Fruit fly (Drosophila melanogaster) whole organism, embryonic: ENCODE measurements around the gene Kaz-m1.

ENCODE experiments used
- B-H1 ChIP-seq: fragments of 200-800 bp; sonication (Bioruptor generic); IDR thresholded peaks from 3 replicates; pipeline ENCODE4 v1.3.6; 2022; ENCODE audit warnings: missing biosample characterization, missing genetic modification characterization
- CG10209 ChIP-seq: fragments of 200-800 bp; sonication (Bioruptor generic); optimal IDR thresholded peaks from 3 replicates; lab custom pipeline; 2017; ENCODE audit warnings: missing biosample characterization, mild to moderate bottlenecking, missing genetic modification characterization, missing genetic modification reagents
- CG11398 ChIP-seq: fragments of 200-800 bp; sonication (Bioruptor generic); optimal IDR thresholded peaks from 2 replicates; lab custom pipeline; 2016; ENCODE audit warnings: missing biosample characterization, missing genetic modification characterization
- CG11504 ChIP-seq: fragments of 200-800 bp; sonication (Bioruptor generic); optimal IDR thresholded peaks from 3 replicates; lab custom pipeline; 2019; ENCODE audit warnings: missing biosample characterization, mild to moderate bottlenecking, missing genetic modification characterization, moderate library complexity
- CG11560 ChIP-seq: fragments of 200-800 bp; sonication (Bioruptor generic); IDR thresholded peaks from 3 replicates; pipeline ENCODE4 v1.3.6; 2022; ENCODE audit warnings: missing biosample characterization, missing genetic modification characterization
- CG11723 ChIP-seq: fragments of 200-800 bp; sonication (Bioruptor generic); optimal IDR thresholded peaks from 2 replicates; lab custom pipeline; 2017; ENCODE audit warnings: missing biosample characterization, mild to moderate bottlenecking, missing genetic modification characterization
- CG12299 ChIP-seq: fragments of 200-800 bp; sonication (Bioruptor generic); optimal IDR thresholded peaks from 2 replicates; lab custom pipeline; 2018; ENCODE audit warnings: missing biosample characterization, mild to moderate bottlenecking, missing genetic modification characterization
- CG12769 ChIP-seq: fragments of 200-800 bp; sonication (Bioruptor generic); optimal IDR thresholded peaks from 2 replicates; lab custom pipeline; 2019; ENCODE audit warnings: missing biosample characterization, mild to moderate bottlenecking, missing genetic modification characterization, moderate library complexity
- CG13775 ChIP-seq: fragments of 200-800 bp; sonication (Bioruptor generic); optimal IDR thresholded peaks from 3 replicates; lab custom pipeline; 2017; ENCODE audit warnings: missing biosample characterization, mild to moderate bottlenecking, missing genetic modification characterization
- CG13894 ChIP-seq: fragments of 200-800 bp; sonication (Bioruptor generic); optimal IDR thresholded peaks from 3 replicates; lab custom pipeline; 2018; ENCODE audit warnings: missing biosample characterization, mild to moderate bottlenecking, missing genetic modification characterization, moderate library complexity
- CG15479 ChIP-seq: fragments of 200-800 bp; sonication (Bioruptor generic); optimal IDR thresholded peaks from 3 replicates; lab custom pipeline; 2019; ENCODE audit warnings: missing biosample characterization, mild to moderate bottlenecking, missing genetic modification characterization, moderate library complexity
- CG17186 ChIP-seq: fragments of 200-800 bp; sonication (Bioruptor generic); optimal IDR thresholded peaks from 3 replicates; lab custom pipeline; 2017; ENCODE audit warnings: missing biosample characterization, missing genetic modification reagents, missing genetic modification characterization
- CG17912 ChIP-seq: fragments of 200-800 bp; sonication (Bioruptor generic); optimal IDR thresholded peaks from 2 replicates; lab custom pipeline; 2018; ENCODE audit warnings: missing biosample characterization, mild to moderate bottlenecking, missing genetic modification characterization
- CG30431 ChIP-seq: fragments of 200-800 bp; sonication (Bioruptor generic); optimal IDR thresholded peaks from 2 replicates; lab custom pipeline; 2017; ENCODE audit warnings: missing biosample characterization, missing genetic modification characterization
- CG32532 ChIP-seq: fragments of 200-800 bp; sonication (Bioruptor generic); IDR thresholded peaks from 2 replicates; pipeline ENCODE4 v1.3.6; 2022; ENCODE audit warnings: missing biosample characterization, missing genetic modification characterization
- CG43689 ChIP-seq: fragments of 200-800 bp; sonication (Bioruptor generic); IDR thresholded peaks from 2 replicates; pipeline ENCODE4 v1.3.6; 2022; ENCODE audit warnings: missing biosample characterization, missing genetic modification characterization
- CG5245 ChIP-seq: fragments of 200-800 bp; sonication (Bioruptor generic); optimal IDR thresholded peaks from 3 replicates; lab custom pipeline; 2016; ENCODE audit warnings: missing biosample characterization, missing genetic modification characterization
- CG7372 ChIP-seq: fragments of 200-800 bp; sonication (Bioruptor generic); IDR thresholded peaks from 2 replicates; pipeline ENCODE4 v1.3.6; 2022; ENCODE audit warnings: missing biosample characterization, missing genetic modification characterization
- CG8290 ChIP-seq, 3 experiments: fragments of 200-800 bp; sonication (Bioruptor generic); optimal IDR thresholded peaks; 2 replicates each; lab custom pipeline; 2016 to 2019; ENCODE audit warnings: missing biosample characterization in 3 of 3, missing genetic modification characterization in 3 of 3, mild to moderate bottlenecking in 2 of 3, moderate library complexity in 1 of 3
- D ChIP-seq, 2 experiments: fragments of 200-800 bp in 1 of 2; fragments of >200 bp in 1 of 2; sonication (Bioruptor generic) in 1 of 2; optimal IDR thresholded peaks; 2 replicates in 1 of 2; 3 replicates in 1 of 2; lab custom pipeline; 2017; ENCODE audit warnings: mild to moderate bottlenecking in 1 of 2, missing biosample characterization in 1 of 2, missing genetic modification characterization in 1 of 2, missing genetic modification reagents in 1 of 2
- Deaf1 ChIP-seq: fragments of 200-800 bp; optimal IDR thresholded peaks from 3 replicates; lab custom pipeline; 2019; ENCODE audit warnings: missing biosample characterization, mild to moderate bottlenecking, missing genetic modification characterization, moderate library complexity
- GATAe ChIP-seq: fragments of 200-800 bp; sonication (Bioruptor generic); conservative IDR thresholded peaks from 2 replicates; pipeline ENCODE4 v1.3.6; 2022; ENCODE audit warnings: missing biosample characterization, missing genetic modification characterization
- H2.0 ChIP-seq: fragments of 200-800 bp; sonication (Bioruptor generic); IDR thresholded peaks from 2 replicates; pipeline ENCODE4 v1.3.6; 2022; ENCODE audit warnings: missing biosample characterization, missing genetic modification characterization
- HLH54F ChIP-seq: fragments of 200-800 bp; sonication (Bioruptor generic); optimal IDR thresholded peaks from 3 replicates; lab custom pipeline; 2016; ENCODE audit warnings: missing biosample characterization, missing genetic modification characterization
- HLHmδ ChIP-seq: fragments of 200-800 bp; sonication (Bioruptor generic); optimal IDR thresholded peaks from 2 replicates; lab custom pipeline; 2018; ENCODE audit warnings: missing biosample characterization, mild to moderate bottlenecking, missing genetic modification characterization, moderate library complexity
- Jarid2 ChIP-seq: fragments of 200-800 bp; sonication (Bioruptor generic); optimal IDR thresholded peaks from 3 replicates; lab custom pipeline; 2017; ENCODE audit warnings: mild to moderate bottlenecking, missing biosample characterization, missing genetic modification reagents, missing genetic modification characterization
- Kr ChIP-seq: fragments of 200-800 bp; sonication (Bioruptor generic); optimal IDR thresholded peaks from 2 replicates; lab custom pipeline; 2017; ENCODE audit warnings: missing biosample characterization, mild to moderate bottlenecking, missing genetic modification characterization
- Mad ChIP-seq: fragments of 200-800 bp; sonication (Bioruptor generic); optimal IDR thresholded peaks from 2 replicates; lab custom pipeline; 2016; ENCODE audit warnings: missing biosample characterization, missing genetic modification characterization
- Oli ChIP-seq: fragments of 200-800 bp; sonication (Bioruptor generic); optimal IDR thresholded peaks from 2 replicates; lab custom pipeline; 2018; ENCODE audit warnings: missing biosample characterization, mild to moderate bottlenecking, missing genetic modification characterization, moderate library complexity
- Rx ChIP-seq: fragments of 200-800 bp; sonication (Bioruptor generic); IDR thresholded peaks from 2 replicates; pipeline ENCODE4 v1.3.6; 2022; ENCODE audit warnings: missing biosample characterization, missing genetic modification characterization
- Tbp ChIP-seq: fragments of >200 bp; optimal IDR thresholded peaks from 2 replicates; lab custom pipeline; 2018; ENCODE audit warnings: missing biosample characterization, missing genetic modification characterization
- Xrp1 ChIP-seq: fragments of 200-800 bp; sonication (Bioruptor generic); IDR thresholded peaks from 2 replicates; pipeline ENCODE4 v1.3.6; 2022; ENCODE audit warnings: missing biosample characterization, missing genetic modification characterization
- ara ChIP-seq: fragments of 200-800 bp; sonication (Bioruptor generic); IDR thresholded peaks from 2 replicates; pipeline ENCODE4 v1.3.6; 2022; ENCODE audit warnings: missing biosample characterization, missing genetic modification characterization
- chif ChIP-seq, 2 experiments: fragments of 200-800 bp; sonication (Bioruptor generic); optimal IDR thresholded peaks; 3 replicates each; lab custom pipeline; 2016; ENCODE audit warnings: missing biosample characterization in 2 of 2, missing genetic modification characterization in 2 of 2
- ci ChIP-seq: fragments of 200-800 bp; sonication (Bioruptor generic); IDR thresholded peaks from 3 replicates; pipeline ENCODE4 v1.3.6; 2022; ENCODE audit warnings: missing biosample characterization, missing genetic modification characterization
- dm ChIP-seq: fragments of 200-800 bp; sonication (Bioruptor generic); optimal IDR thresholded peaks from 3 replicates; lab custom pipeline; 2016; ENCODE audit warnings: missing biosample characterization, missing genetic modification characterization
- dpn ChIP-seq, 2 experiments: fragments of 200-800 bp; sonication (Bioruptor generic); optimal IDR thresholded peaks; 3 replicates each; lab custom pipeline; 2016; ENCODE audit warnings: missing biosample characterization in 2 of 2, missing genetic modification characterization in 2 of 2
- ems ChIP-seq: fragments of 200-800 bp; sonication (Bioruptor generic); optimal IDR thresholded peaks from 3 replicates; lab custom pipeline; 2016; ENCODE audit warnings: missing biosample characterization, missing genetic modification characterization
- en ChIP-seq: fragments of 200-800 bp; sonication (Bioruptor generic); optimal IDR thresholded peaks from 2 replicates; lab custom pipeline; 2016; ENCODE audit warnings: missing biosample characterization, missing genetic modification characterization
- h ChIP-seq: fragments of >200 bp; optimal IDR thresholded peaks from 2 replicates; lab custom pipeline; 2017
- insv ChIP-seq, 2 experiments: fragments of 200-800 bp; sonication (Bioruptor generic); optimal IDR thresholded peaks; 3 replicates each; lab custom pipeline; 2016 to 2018; ENCODE audit warnings: missing biosample characterization in 2 of 2, missing genetic modification characterization in 2 of 2
- kay ChIP-seq: fragments of 200-800 bp; sonication (Bioruptor generic); optimal IDR thresholded peaks from 2 replicates; lab custom pipeline; 2016; ENCODE audit warnings: missing biosample characterization, missing genetic modification characterization
- mam ChIP-seq: fragments of 200-800 bp; sonication (Bioruptor generic); optimal IDR thresholded peaks from 3 replicates; lab custom pipeline; 2016; ENCODE audit warnings: missing biosample characterization, missing genetic modification characterization
- nerfin-2 ChIP-seq: fragments of 200-800 bp; sonication (Bioruptor generic); IDR thresholded peaks from 2 replicates; pipeline ENCODE4 v1.3.6; 2022; ENCODE audit warnings: missing biosample characterization, missing genetic modification characterization; ENCODE audit not compliant: partially characterized antibody
- oc ChIP-seq: fragments of 200-800 bp; sonication (Bioruptor generic); optimal IDR thresholded peaks from 2 replicates; lab custom pipeline; 2018; ENCODE audit warnings: missing biosample characterization, mild to moderate bottlenecking, missing genetic modification characterization, moderate library complexity
- sqz ChIP-seq: fragments of 200-800 bp; sonication (Bioruptor generic); optimal IDR thresholded peaks from 3 replicates; lab custom pipeline; 2018; ENCODE audit warnings: missing biosample characterization, mild to moderate bottlenecking, missing genetic modification characterization
- ssp ChIP-seq: fragments of 200-800 bp; sonication (Bioruptor generic); IDR thresholded peaks from 2 replicates; pipeline ENCODE4 v1.3.6; 2022; ENCODE audit warnings: missing biosample characterization, missing genetic modification characterization
- unpg ChIP-seq: fragments of 200-800 bp; sonication (Bioruptor generic); optimal IDR thresholded peaks from 3 replicates; lab custom pipeline; 2018; ENCODE audit warnings: missing biosample characterization, mild to moderate bottlenecking, missing genetic modification characterization, moderate library complexity
- wek ChIP-seq: fragments of 200-800 bp; sonication (Bioruptor generic); optimal IDR thresholded peaks from 3 replicates; lab custom pipeline; 2018; ENCODE audit warnings: missing biosample characterization, mild to moderate bottlenecking, missing genetic modification characterization, moderate library complexity
- wor ChIP-seq: fragments of 200-800 bp; sonication (Bioruptor generic); IDR thresholded peaks from 2 replicates; pipeline ENCODE4 v1.3.6; 2022; ENCODE audit warnings: missing biosample characterization, missing genetic modification characterization
- zfh2 ChIP-seq: fragments of 200-800 bp; sonication (Bioruptor generic); optimal IDR thresholded peaks from 2 replicates; lab custom pipeline; 2016; ENCODE audit warnings: missing biosample characterization, missing genetic modification characterization

Kaz-m1 gene

dm6 chr3R:26039793-26040335, 25.3 kb downstream of the Kaz-m1 start (continued):
- TF ChIP-seq oc = peak; percentile 4
- TF ChIP-seq en = no peak
- no peak for TF ChIP-seq dm
- peak; percentile 48 for TF ChIP-seq D (optimal IDR thresholded peaks at IDR 0.05; lab: Kevin White, UChicago)
- peak; percentile 4 for TF ChIP-seq D (GFP tag; optimal IDR thresholded peaks at IDR 0.05; lab: Kevin White, UChicago)
- peak; percentile 18 for TF ChIP-seq Jarid2 (GFP tag; lab: Kevin White, UChicago)
- TF ChIP-seq Deaf1 (tag; lab: Kevin White, UChicago) = no peak
- TF ChIP-seq h = no peak
- TF ChIP-seq CG13894 (tag; lab: Kevin White, UChicago) = no peak
- TF ChIP-seq zfh2 (GFP tag; lab: Kevin White, UChicago) = no peak
- no peak for TF ChIP-seq CG32532
- no peak for TF ChIP-seq kay (GFP tag; lab: Kevin White, UChicago)
- no peak for TF ChIP-seq wor (GFP tag; lab: Robert Waterston, UW)
- TF ChIP-seq HLHmδ (GFP tag; lab: Kevin White, UChicago) = peak; percentile 74
- TF ChIP-seq CG12769 (tag; lab: Kevin White, UChicago) = no peak
- no peak for TF ChIP-seq ems (GFP tag; lab: Kevin White, UChicago)
- TF ChIP-seq CG11560 (tag; lab: Robert Waterston, UW) = no peak
- no peak for TF ChIP-seq unpg (GFP tag; lab: Kevin White, UChicago)
- TF ChIP-seq HLH54F (GFP tag; lab: Kevin White, UChicago) = no peak
- TF ChIP-seq Kr (GFP tag; lab: Kevin White, UChicago) = peak; percentile 73
- 0 out of 3 replicates have a peak, but pooled peaks have one; percentile 6 for TF ChIP-seq ci (GFP tag; lab: Robert Waterston, UW)
- no peak for TF ChIP-seq CG13775 (GFP tag; lab: Kevin White, UChicago)
- no peak for TF ChIP-seq dpn (GFP tag; optimal IDR thresholded peaks at IDR 0.05; lab: Kevin White, UChicago)
- TF ChIP-seq Mad (GFP tag; lab: Kevin White, UChicago) = no peak
- no peak for TF ChIP-seq ara
- peak; percentile 34 for TF ChIP-seq CG15479 (GFP tag; lab: Kevin White, UChicago)
- peak; percentile 78 for TF ChIP-seq sqz (GFP tag; lab: Kevin White, UChicago)
- no peak for TF ChIP-seq CG11504 (tag; lab: Kevin White, UChicago)
- TF ChIP-seq wek (GFP tag; lab: Kevin White, UChicago) = no peak
- TF ChIP-seq CG11723 = no peak
- TF ChIP-seq chif (GFP tag; optimal IDR thresholded peaks at IDR 0.05; lab: Kevin White, UChicago) = no peak
- no peak for TF ChIP-seq CG43689 (GFP tag; lab: Robert Waterston, UW)
- peak; percentile 88 for TF ChIP-seq Tbp (GFP tag; lab: Kevin White, UChicago)
- no peak for TF ChIP-seq B-H1 (GFP tag; lab: Robert Waterston, UW)
- TF ChIP-seq CG17912 (GFP tag; lab: Kevin White, UChicago) = no peak
- TF ChIP-seq ssp = no peak
- no peak for TF ChIP-seq Xrp1 (GFP tag; lab: Robert Waterston, UW)
- TF ChIP-seq H2.0 (GFP tag; lab: Robert Waterston, UW) = no peak
- no peak for TF ChIP-seq CG12299
- no peak for TF ChIP-seq CG8290 (GFP tag; optimal IDR thresholded peaks at IDR 0.05; lab: Kevin White, UChicago)
- no peak for TF ChIP-seq CG8290 (tag; optimal IDR thresholded peaks at IDR 0.05; lab: Kevin White, UChicago)
- no peak for TF ChIP-seq CG5245 (GFP tag; lab: Kevin White, UChicago)
- no peak for TF ChIP-seq CG7372 (GFP tag; lab: Robert Waterston, UW)
- no peak for TF ChIP-seq Rx (GFP tag; lab: Robert Waterston, UW)
- TF ChIP-seq CG10209 (GFP tag; lab: Kevin White, UChicago) = no peak
- TF ChIP-seq CG17186 (GFP tag; lab: Kevin White, UChicago) = no peak
- TF ChIP-seq nerfin-2 (GFP tag; lab: Robert Waterston, UW) = no peak
- no peak for TF ChIP-seq CG11398
- no peak for TF ChIP-seq CG30431
- no peak for TF ChIP-seq GATAe (GFP tag; lab: Robert Waterston, UW)
- TF ChIP-seq Oli (tag; lab: Kevin White, UChicago) = no peak
- TF ChIP-seq insv (GFP tag; optimal IDR thresholded peaks at IDR 0.05; lab: Kevin White, UChicago) = peak in 1 of 2 experiments; percentile 57
- TF ChIP-seq mam (GFP tag; lab: Kevin White, UChicago) = no peak
